Worm (Caenorhabditis elegans): ENCODE data around the gene dmsr-7.

Gene dmsr-7

ce11 chrV:5405053-5405452 is at the start of gene dmsr-7:
dmsr-7 (plus strand) TSS chrV:5405353.
- TF ChIP-seq unc-62 (GFP tag; optimal IDR thresholded peaks at IDR 0.05): no peak

- TF ChIP-seq unc-62 (GFP tag; optimal IDR thresholded peaks at IDR 0.05): no peak
Observed at ce11 chrV:5358772-5359171, 46.4 kb upstream of the dmsr-7 start, which contains the start of gene nhr-216. nhr-216 (minus strand) TSS chrV:5358872.

- no peak for TF ChIP-seq unc-62 (GFP tag; optimal IDR thresholded peaks at IDR 0.05)
Observed at ce11 chrV:5362220-5362619, 42.9 kb upstream of the dmsr-7 start.

- no peak for TF ChIP-seq unc-62 (GFP tag; optimal IDR thresholded peaks at IDR 0.05)
Observed at ce11 chrV:5364863-5365262, 40.3 kb upstream of the dmsr-7 start, which contains the start of gene T09D3.8. T09D3.8 (plus strand) TSS chrV:5365163.

- no peak for TF ChIP-seq unc-62 (GFP tag; optimal IDR thresholded peaks at IDR 0.05)
Observed at ce11 chrV:5368792-5369191, 36.4 kb upstream of the dmsr-7 start, which contains the start of gene T09D3.9. T09D3.9 (minus strand) TSS chrV:5368892.

DNA sequence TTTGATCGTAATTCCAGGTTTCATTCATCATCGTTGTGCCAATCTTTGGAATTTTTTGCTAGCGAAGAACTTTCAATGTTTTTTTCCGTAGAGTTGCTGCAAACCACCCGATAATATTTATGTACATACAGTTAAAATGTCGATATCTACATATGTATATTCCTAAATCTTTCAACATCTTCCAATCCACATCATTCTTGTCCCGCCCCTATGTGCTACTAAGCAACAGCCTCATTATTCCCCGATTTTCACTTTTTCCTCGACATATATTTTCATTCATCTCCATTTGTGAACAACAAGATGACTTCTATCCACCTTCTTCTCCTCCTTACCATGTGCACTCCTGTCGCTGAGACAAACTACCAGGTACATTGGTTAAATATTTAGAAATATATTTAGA is 33.0 kb upstream of the dmsr-7 start, which contains the start of gene C35A11.3:
TSS of gene C35A11.3 (plus strand) at position 301 of the 400 bp plus-strand sequence.
- TF ChIP-seq unc-62 (GFP tag; optimal IDR thresholded peaks at IDR 0.05): no peak

DNA sequence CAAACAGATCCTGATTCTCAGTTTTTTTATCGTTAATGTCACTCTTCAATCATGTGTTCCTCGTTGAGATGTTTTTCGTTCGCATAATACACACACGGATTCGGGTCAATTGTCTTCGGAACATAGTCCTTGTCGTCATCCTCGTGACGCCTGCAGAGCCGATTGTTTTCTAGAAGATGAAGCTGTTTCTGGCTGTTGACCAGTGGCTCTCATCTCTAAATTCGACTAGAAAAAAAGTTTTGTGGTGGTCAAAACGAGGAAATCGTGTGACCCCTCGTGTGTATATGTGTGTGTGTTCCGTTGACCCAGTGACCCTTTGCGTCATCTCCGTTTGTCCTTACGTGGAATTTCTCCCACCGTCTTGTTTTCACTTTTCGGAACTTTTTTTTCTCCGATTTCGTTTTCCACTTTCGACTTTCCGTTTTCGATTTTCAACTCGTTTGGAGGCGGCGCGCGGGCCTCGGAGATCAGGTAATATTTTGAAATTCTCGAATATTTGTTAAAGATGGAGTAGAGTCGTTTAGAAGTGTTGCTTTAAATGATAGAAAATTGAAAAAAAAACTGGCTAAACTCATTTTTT is 19.1 kb upstream of the dmsr-7 start, which contains the start of gene C35A11.2:
TSS of gene C35A11.2 (plus strand) at position 386 of the 580 bp plus-strand sequence.
- TF ChIP-seq unc-62 (GFP tag; optimal IDR thresholded peaks at IDR 0.05): no peak

DNA sequence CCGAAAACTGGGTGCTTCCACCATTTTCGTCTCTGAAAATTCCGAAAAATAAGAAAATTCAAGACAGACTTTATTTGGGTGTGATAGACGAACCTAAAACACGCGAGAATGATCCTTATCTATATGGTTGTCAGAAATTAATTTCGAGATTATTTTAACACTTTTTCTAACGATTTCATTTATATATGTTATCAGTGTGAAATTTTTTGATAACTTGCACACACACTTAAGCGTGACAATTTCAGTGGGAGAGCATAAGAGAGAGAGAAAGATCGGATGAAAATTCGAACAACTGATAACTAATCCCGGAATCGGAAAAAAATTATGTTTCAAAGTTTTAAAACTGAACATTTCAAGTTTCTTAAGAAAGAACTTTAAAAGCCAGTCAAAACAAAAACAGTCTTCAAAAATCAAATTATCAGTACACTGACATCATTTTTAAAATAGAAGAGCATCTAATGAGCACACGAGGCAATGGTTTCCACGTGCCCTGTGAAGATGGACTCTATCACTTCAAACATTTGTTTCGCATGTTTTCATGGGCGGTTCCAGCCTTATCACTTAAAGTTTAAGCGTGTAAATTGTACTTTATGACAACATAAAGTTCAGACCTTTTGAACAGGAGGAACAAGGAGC is 12.0 kb upstream of the dmsr-7 start, which contains the start of gene C35A11.4:
TSS of gene C35A11.4 (minus strand) at position 156 of the 636 bp plus-strand sequence.
- TF ChIP-seq unc-62 (GFP tag; optimal IDR thresholded peaks at IDR 0.05): no peak

- no peak for TF ChIP-seq unc-62 (GFP tag; optimal IDR thresholded peaks at IDR 0.05)
Observed at ce11 chrV:5403938-5404337, 1.2 kb upstream of the dmsr-7 start.

ce11 chrV:5408223-5408622 is 3.1 kb downstream of the dmsr-7 start, which contains the start of gene C25A6.1:
C25A6.1 (plus strand) TSS chrV:5408523.
- no peak for TF ChIP-seq unc-62 (GFP tag; optimal IDR thresholded peaks at IDR 0.05)

- TF ChIP-seq unc-62 (GFP tag; optimal IDR thresholded peaks at IDR 0.05): no peak
Observed at ce11 chrV:5408921-5409320, 3.8 kb downstream of the dmsr-7 start.

DNA sequence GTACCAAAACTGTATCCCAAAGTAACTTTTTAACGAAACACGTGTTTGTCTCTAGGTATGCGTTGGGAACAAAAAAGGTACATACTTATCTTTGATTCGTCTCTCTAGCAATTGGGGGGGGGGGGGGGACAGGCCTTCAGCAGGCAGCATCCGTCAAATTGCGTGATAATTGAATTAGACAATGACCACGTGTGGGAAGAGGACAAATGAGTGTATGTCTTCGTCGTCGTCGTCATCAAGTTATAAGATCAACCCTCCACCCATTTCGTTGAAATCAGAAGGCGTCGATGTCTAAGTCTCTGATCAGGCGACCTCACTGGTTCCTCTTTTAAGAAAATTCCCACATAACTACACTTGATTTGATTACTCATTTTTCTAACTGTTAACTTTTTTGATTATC is 5.5 kb downstream of the dmsr-7 start, which contains the start of gene F08F3.4:
TSS of gene F08F3.4 (plus strand) at position 277 of the 400 bp plus-strand sequence.
- TF ChIP-seq unc-62 (GFP tag; optimal IDR thresholded peaks at IDR 0.05): no peak

DNA sequence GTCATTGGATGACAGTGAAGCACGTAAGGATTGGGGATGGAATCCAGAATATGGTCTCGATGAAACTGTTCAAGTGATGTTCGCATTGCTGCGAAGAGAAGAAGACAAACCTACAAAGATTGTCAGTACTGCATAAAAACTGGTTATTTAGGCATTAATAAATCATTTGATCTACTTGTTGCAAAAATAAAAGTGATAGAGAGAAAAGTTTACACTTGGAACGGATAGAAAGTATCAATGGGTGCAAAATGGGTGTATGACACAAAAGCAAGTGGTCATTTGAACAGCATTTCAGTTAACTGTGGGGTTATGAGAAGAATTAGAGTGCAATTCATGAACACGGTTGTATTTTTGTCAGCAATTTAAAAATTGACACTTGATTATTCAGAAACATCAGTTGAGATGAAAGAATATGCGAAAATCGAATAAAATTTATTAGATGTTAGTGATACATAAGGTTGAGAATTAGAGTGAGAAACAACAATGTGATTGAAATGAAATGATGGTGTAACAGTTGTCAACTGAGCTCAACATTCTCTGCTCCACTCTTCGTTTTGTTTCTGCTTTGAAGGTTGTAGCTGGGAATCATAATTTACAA is 7.8 kb downstream of the dmsr-7 start, which contains the start of gene F08F3.10:
TSS of gene F08F3.10 (plus strand) at position 548 of the 598 bp plus-strand sequence.
- no peak for TF ChIP-seq unc-62 (GFP tag; optimal IDR thresholded peaks at IDR 0.05)

- TF ChIP-seq unc-62 (GFP tag; optimal IDR thresholded peaks at IDR 0.05): no peak
Observed at ce11 chrV:5419915-5420314, 14.8 kb downstream of the dmsr-7 start, which contains the start of gene F08F3.6. F08F3.6 (minus strand) TSS chrV:5420067.

DNA sequence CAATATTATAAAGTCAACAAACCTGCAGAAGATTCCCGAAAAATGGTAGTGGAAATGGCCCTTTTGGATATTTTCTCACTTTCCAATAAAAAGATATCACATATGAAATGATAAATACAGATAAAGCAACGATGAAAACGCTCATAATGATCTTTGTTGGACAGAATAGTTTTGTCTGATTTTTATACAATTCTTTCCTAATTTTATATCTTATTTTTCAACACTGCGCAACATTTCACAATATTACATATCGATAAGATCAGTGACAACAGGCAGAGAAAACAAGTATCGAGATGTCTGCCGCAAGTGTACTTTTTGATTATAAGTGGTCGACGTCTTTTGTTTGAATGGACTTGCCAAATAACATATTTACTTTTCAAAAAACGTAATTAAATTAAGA is 18.0 kb downstream of the dmsr-7 start, which contains the start of gene cyp-14A5:
TSS of gene cyp-14A5 (minus strand) at position 163 of the 400 bp plus-strand sequence.
- TF ChIP-seq unc-62 (GFP tag; optimal IDR thresholded peaks at IDR 0.05): no peak

ce11 chrV:5425008-5425407 is 19.9 kb downstream of the dmsr-7 start:
- TF ChIP-seq unc-62 (GFP tag; optimal IDR thresholded peaks at IDR 0.05): no peak

Data from whole organism, dauer.